Fruit fly (Drosophila melanogaster) whole organism, embryonic: ENCODE results near the gene CG31365.

Experiments
- CG10321 ChIP-seq: fragments of 200-800 bp; sonication (Bioruptor generic); IDR thresholded peaks from 2 replicates; pipeline ENCODE4 v1.3.6; 2022; ENCODE audit warnings: missing biosample characterization, missing genetic modification characterization
- CG11398 ChIP-seq: fragments of 200-800 bp; sonication (Bioruptor generic); optimal IDR thresholded peaks from 2 replicates; lab custom pipeline; 2016; ENCODE audit warnings: missing biosample characterization, missing genetic modification characterization
- CG11504 ChIP-seq: fragments of 200-800 bp; sonication (Bioruptor generic); optimal IDR thresholded peaks from 3 replicates; lab custom pipeline; 2019; ENCODE audit warnings: missing biosample characterization, mild to moderate bottlenecking, missing genetic modification characterization, moderate library complexity
- CG12071 ChIP-seq: fragments of 200-800 bp; sonication (Bioruptor generic); optimal IDR thresholded peaks from 3 replicates; lab custom pipeline; 2018; ENCODE audit warnings: missing biosample characterization, mild to moderate bottlenecking, missing genetic modification characterization
- CG12155 ChIP-seq: fragments of 200-800 bp; sonication (Bioruptor generic); optimal IDR thresholded peaks from 3 replicates; lab custom pipeline; 2016; ENCODE audit warnings: missing biosample characterization, missing genetic modification characterization
- CG13287 ChIP-seq: fragments of 200-800 bp; sonication (Bioruptor generic); IDR thresholded peaks from 2 replicates; pipeline ENCODE4 v1.3.6; 2022; ENCODE audit warnings: missing biosample characterization, missing genetic modification characterization; ENCODE audit not compliant: partially characterized antibody
- CG15479 ChIP-seq: fragments of 200-800 bp; sonication (Bioruptor generic); optimal IDR thresholded peaks from 3 replicates; lab custom pipeline; 2019; ENCODE audit warnings: missing biosample characterization, mild to moderate bottlenecking, missing genetic modification characterization, moderate library complexity
- CG1602 ChIP-seq: fragments of 200-800 bp; sonication (Bioruptor generic); optimal IDR thresholded peaks from 3 replicates; lab custom pipeline; 2016; ENCODE audit warnings: missing biosample characterization, missing genetic modification characterization
- CG17802 ChIP-seq: fragments of 200-800 bp; sonication (Bioruptor generic); optimal IDR thresholded peaks from 2 replicates; lab custom pipeline; 2018; ENCODE audit warnings: missing biosample characterization, mild to moderate bottlenecking, missing genetic modification characterization, moderate library complexity
- CG17912 ChIP-seq: fragments of 200-800 bp; sonication (Bioruptor generic); optimal IDR thresholded peaks from 2 replicates; lab custom pipeline; 2018; ENCODE audit warnings: missing biosample characterization, mild to moderate bottlenecking, missing genetic modification characterization
- CG18599 ChIP-seq: fragments of 200-800 bp; sonication (Bioruptor generic); optimal IDR thresholded peaks from 3 replicates; lab custom pipeline; 2017; ENCODE audit warnings: missing biosample characterization, missing genetic modification characterization, mild to moderate bottlenecking, moderate library complexity, missing genetic modification reagents
- CG18619 ChIP-seq: fragments of 200-800 bp; sonication (Bioruptor generic); optimal IDR thresholded peaks from 3 replicates; lab custom pipeline; 2017; ENCODE audit warnings: missing biosample characterization, mild to moderate bottlenecking, missing genetic modification characterization
- CG30020 ChIP-seq: fragments of 200-800 bp; optimal IDR thresholded peaks from 2 replicates; lab custom pipeline; 2019; ENCODE audit warnings: missing biosample characterization, mild to moderate bottlenecking, missing genetic modification characterization, moderate library complexity
- CG4707 ChIP-seq: fragments of 200-800 bp; sonication (Bioruptor generic); optimal IDR thresholded peaks from 2 replicates; lab custom pipeline; 2018; ENCODE audit warnings: missing biosample characterization, mild to moderate bottlenecking, missing genetic modification characterization, moderate library complexity
- CG5245 ChIP-seq: fragments of 200-800 bp; sonication (Bioruptor generic); optimal IDR thresholded peaks from 3 replicates; lab custom pipeline; 2016; ENCODE audit warnings: missing biosample characterization, missing genetic modification characterization
- CG7357 ChIP-seq: fragments of 200-800 bp; sonication (Bioruptor generic); IDR thresholded peaks from 3 replicates; pipeline ENCODE4 v1.3.6; 2022; ENCODE audit warnings: missing biosample characterization, missing genetic modification characterization
- CG8478 ChIP-seq: fragments of >200 bp; optimal IDR thresholded peaks from 2 replicates; lab custom pipeline; 2018
- CG9797 ChIP-seq: fragments of 200-800 bp; sonication (Bioruptor generic); optimal IDR thresholded peaks from 3 replicates; lab custom pipeline; 2018; ENCODE audit warnings: missing biosample characterization, mild to moderate bottlenecking, missing genetic modification characterization
- CrebB ChIP-seq: fragments of 200-800 bp; sonication (Bioruptor generic); optimal IDR thresholded peaks from 3 replicates; lab custom pipeline; 2018; ENCODE audit warnings: missing biosample characterization, mild to moderate bottlenecking, missing genetic modification characterization
- Dek ChIP-seq: fragments of 200-800 bp; sonication (Bioruptor generic); optimal IDR thresholded peaks from 3 replicates; lab custom pipeline; 2019; ENCODE audit warnings: missing biosample characterization, mild to moderate bottlenecking, missing genetic modification characterization, moderate library complexity
- Dfd ChIP-seq, 2 experiments: fragments of >200 bp; optimal IDR thresholded peaks; 2 replicates each; lab custom pipeline; 2017; ENCODE audit warnings: missing biosample characterization in 2 of 2, missing genetic modification characterization in 2 of 2
- Dip3 ChIP-seq: fragments of 200-800 bp; sonication (Bioruptor generic); optimal IDR thresholded peaks from 3 replicates; lab custom pipeline; 2016; ENCODE audit warnings: missing biosample characterization, missing genetic modification characterization
- Dp ChIP-seq: fragments of 200-800 bp; sonication (Bioruptor generic); optimal IDR thresholded peaks from 2 replicates; lab custom pipeline; 2018; ENCODE audit warnings: missing biosample characterization, mild to moderate bottlenecking, missing genetic modification characterization, moderate library complexity
- Drgx ChIP-seq: fragments of 200-800 bp; sonication (Bioruptor generic); IDR thresholded peaks from 2 replicates; pipeline ENCODE4 v1.3.6; 2022; ENCODE audit warnings: missing biosample characterization, missing genetic modification characterization
- E2f1 ChIP-seq: fragments of 200-800 bp; sonication (Bioruptor generic); IDR thresholded peaks from 2 replicates; pipeline ENCODE4 v1.3.6; 2022; ENCODE audit warnings: missing biosample characterization, missing genetic modification characterization
- H15 ChIP-seq: fragments of 200-800 bp; sonication (Bioruptor generic); IDR thresholded peaks from 3 replicates; pipeline ENCODE4 v1.3.6; 2022; ENCODE audit warnings: missing biosample characterization, missing genetic modification characterization
- HLH4C ChIP-seq: fragments of 200-800 bp; sonication (Bioruptor generic); IDR thresholded peaks from 3 replicates; pipeline ENCODE4 v1.3.6; 2022; ENCODE audit warnings: missing biosample characterization, missing genetic modification characterization; ENCODE audit not compliant: partially characterized antibody
- HLH54F ChIP-seq: fragments of 200-800 bp; sonication (Bioruptor generic); optimal IDR thresholded peaks from 3 replicates; lab custom pipeline; 2016; ENCODE audit warnings: missing biosample characterization, missing genetic modification characterization
- Hr3 ChIP-seq: fragments of 200-800 bp; sonication (Bioruptor generic); optimal IDR thresholded peaks from 3 replicates; lab custom pipeline; 2016; ENCODE audit warnings: missing biosample characterization, missing genetic modification characterization
- Hr51 ChIP-seq, 2 experiments: fragments of 200-800 bp; sonication (Bioruptor generic); optimal IDR thresholded peaks; 2 replicates in 1 of 2; 3 replicates in 1 of 2; lab custom pipeline; 2016 to 2018; ENCODE audit warnings: missing biosample characterization in 2 of 2, missing genetic modification characterization in 2 of 2, mild to moderate bottlenecking in 1 of 2, moderate library complexity in 1 of 2
- MBD-R2 ChIP-seq: fragments of 200-800 bp; sonication (Bioruptor generic); IDR thresholded peaks from 2 replicates; pipeline ENCODE4 v1.3.6; 2022; ENCODE audit warnings: missing biosample characterization, missing genetic modification characterization
- Nf-YC ChIP-seq: fragments of 200-800 bp; optimal IDR thresholded peaks from 3 replicates; lab custom pipeline; 2019; ENCODE audit warnings: missing biosample characterization, mild to moderate bottlenecking, missing genetic modification characterization, moderate library complexity
- Sox100B ChIP-seq: fragments of 200-800 bp; sonication (Bioruptor generic); optimal IDR thresholded peaks from 3 replicates; lab custom pipeline; 2018; ENCODE audit warnings: missing biosample characterization, mild to moderate bottlenecking, missing genetic modification characterization
- Sry-β ChIP-seq: fragments of 200-800 bp; sonication (Bioruptor generic); optimal IDR thresholded peaks from 2 replicates; lab custom pipeline; 2018; ENCODE audit warnings: missing biosample characterization, mild to moderate bottlenecking, missing genetic modification characterization, moderate library complexity
- ara ChIP-seq: fragments of 200-800 bp; sonication (Bioruptor generic); IDR thresholded peaks from 2 replicates; pipeline ENCODE4 v1.3.6; 2022; ENCODE audit warnings: missing biosample characterization, missing genetic modification characterization
- dysf ChIP-seq: fragments of 200-800 bp; sonication (Bioruptor generic); IDR thresholded peaks from 3 replicates; pipeline ENCODE4 v1.3.6; 2022; ENCODE audit warnings: missing biosample characterization, missing genetic modification characterization
- esg ChIP-seq: fragments of 200-800 bp; sonication (Bioruptor generic); conservative IDR thresholded peaks from 2 replicates; pipeline ENCODE4 v1.3.6; 2022; ENCODE audit warnings: missing biosample characterization, missing genetic modification characterization
- gem ChIP-seq: fragments of 200-800 bp; sonication (Bioruptor generic); optimal IDR thresholded peaks from 2 replicates; lab custom pipeline; 2019; ENCODE audit warnings: missing biosample characterization, mild to moderate bottlenecking, missing genetic modification characterization, moderate library complexity
- lab ChIP-seq: fragments of 200-800 bp; sonication (Bioruptor generic); optimal IDR thresholded peaks from 3 replicates; lab custom pipeline; 2017; ENCODE audit warnings: missing biosample characterization, missing genetic modification characterization, mild to moderate bottlenecking, moderate library complexity, missing genetic modification reagents
- lmd ChIP-seq: fragments of 200-800 bp; sonication (Bioruptor generic); IDR thresholded peaks from 2 replicates; pipeline ENCODE4 v1.3.6; 2022; ENCODE audit warnings: missing biosample characterization, missing genetic modification characterization
- p53 ChIP-seq: fragments of 200-800 bp; sonication (Bioruptor generic); optimal IDR thresholded peaks from 2 replicates; lab custom pipeline; 2016; ENCODE audit warnings: missing biosample characterization, missing genetic modification characterization
- pb ChIP-seq: fragments of 200-800 bp; sonication (Bioruptor generic); optimal IDR thresholded peaks from 3 replicates; lab custom pipeline; 2016; ENCODE audit warnings: missing biosample characterization, missing genetic modification characterization
- sens ChIP-seq: fragments of 200-800 bp; sonication (Bioruptor generic); peaks from one replicate; lab custom pipeline; 2016; ENCODE audit warnings: missing biosample characterization, missing genetic modification characterization
- sens-2 ChIP-seq: fragments of 200-800 bp; sonication (Bioruptor generic); IDR thresholded peaks from 2 replicates; pipeline ENCODE4 v1.3.6; 2022; ENCODE audit warnings: missing biosample characterization, missing genetic modification characterization
- sim ChIP-seq: fragments of 200-800 bp; sonication (Bioruptor generic); IDR thresholded peaks from 2 replicates; pipeline ENCODE4 v1.3.6; 2022; ENCODE audit warnings: missing biosample characterization, missing genetic modification characterization
- sqz ChIP-seq: fragments of 200-800 bp; sonication (Bioruptor generic); optimal IDR thresholded peaks from 3 replicates; lab custom pipeline; 2018; ENCODE audit warnings: missing biosample characterization, mild to moderate bottlenecking, missing genetic modification characterization
- ssp ChIP-seq: fragments of 200-800 bp; sonication (Bioruptor generic); IDR thresholded peaks from 2 replicates; pipeline ENCODE4 v1.3.6; 2022; ENCODE audit warnings: missing biosample characterization, missing genetic modification characterization
- sug ChIP-seq: fragments of 200-800 bp; optimal IDR thresholded peaks from 2 replicates; lab custom pipeline; 2019; ENCODE audit warnings: missing biosample characterization, mild to moderate bottlenecking, missing genetic modification characterization, moderate library complexity
- tna ChIP-seq: fragments of 200-800 bp; sonication (Bioruptor generic); IDR thresholded peaks from 2 replicates; pipeline ENCODE4 v1.3.6; 2022; ENCODE audit warnings: missing biosample characterization, missing genetic modification characterization; ENCODE audit not compliant: partially characterized antibody
- trh ChIP-seq: fragments of 200-800 bp; sonication (Bioruptor generic); optimal IDR thresholded peaks from 2 replicates; lab custom pipeline; 2016; ENCODE audit warnings: missing biosample characterization, missing genetic modification characterization
- twi ChIP-seq: fragments of 200-800 bp; optimal IDR thresholded peaks from 2 replicates; lab custom pipeline; 2019; ENCODE audit warnings: missing biosample characterization, mild to moderate bottlenecking, missing genetic modification characterization, moderate library complexity
- wek ChIP-seq: fragments of 200-800 bp; sonication (Bioruptor generic); optimal IDR thresholded peaks from 3 replicates; lab custom pipeline; 2018; ENCODE audit warnings: missing biosample characterization, mild to moderate bottlenecking, missing genetic modification characterization, moderate library complexity

Gene CG31365

DNA sequence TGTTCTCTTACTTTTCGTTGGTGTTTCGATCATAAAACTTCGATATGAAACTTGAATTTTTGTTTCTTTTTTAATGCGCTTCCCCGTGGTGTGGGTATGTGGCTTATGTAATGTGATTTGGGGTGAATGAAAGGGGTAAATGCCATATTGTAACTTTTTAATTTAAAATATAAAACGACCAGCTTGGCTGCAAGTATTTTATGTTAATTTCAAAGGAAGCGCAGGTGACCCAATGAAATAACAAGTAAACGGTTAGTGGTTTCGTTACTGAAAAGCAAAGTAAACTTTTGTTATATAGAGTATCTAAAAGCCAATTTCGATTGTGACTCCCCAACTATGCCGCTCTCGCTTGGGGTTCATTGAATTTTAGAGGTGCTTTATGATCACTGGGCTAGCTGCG is 18.4 kb upstream of the CG31365 start (continued):
- no peak for TF ChIP-seq Nf-YC (tag; lab: Kevin White, UChicago)
- TF ChIP-seq gem (tag; lab: Kevin White, UChicago), result peak; percentile 5
- no peak for TF ChIP-seq Hr51 (GFP tag; optimal IDR thresholded peaks at IDR 0.05; lab: Kevin White, UChicago)
- no peak for TF ChIP-seq CG5245 (GFP tag; lab: Kevin White, UChicago)
- TF ChIP-seq CG10321 (GFP tag; lab: Robert Waterston, UW), result no peak
- TF ChIP-seq HLH4C (GFP tag; lab: Robert Waterston, UW), result no peak
- no peak for TF ChIP-seq twi (tag; lab: Kevin White, UChicago)
- TF ChIP-seq Dip3 (GFP tag; lab: Kevin White, UChicago), result no peak
- TF ChIP-seq CG8478 (lab: Kevin White, UChicago), result no peak
- no peak for TF ChIP-seq sens-2 (GFP tag; lab: Robert Waterston, UW)
- TF ChIP-seq CG13287 (GFP tag; lab: Robert Waterston, UW), result no peak
- TF ChIP-seq CG4707 (GFP tag; lab: Kevin White, UChicago), result no peak
- TF ChIP-seq lmd (GFP tag; lab: Robert Waterston, UW), result no peak
- TF ChIP-seq CG30020 (tag; lab: Kevin White, UChicago), result no peak
- TF ChIP-seq CG1602 (GFP tag; lab: Kevin White, UChicago), result no peak
- TF ChIP-seq CG11398, result no peak
- no peak for TF ChIP-seq ara (GFP tag; lab: Robert Waterston, UW)
- TF ChIP-seq CG12071 (GFP tag; lab: Kevin White, UChicago), result no peak
- TF ChIP-seq CG18599, result no peak
- no peak for TF ChIP-seq CG17802
- no peak for TF ChIP-seq CG17912 (GFP tag; lab: Kevin White, UChicago)
- TF ChIP-seq MBD-R2 (GFP tag; lab: Robert Waterston, UW), result no peak
- no peak for TF ChIP-seq Sry-β (GFP tag; lab: Kevin White, UChicago)
- no peak for TF ChIP-seq sim
- no peak for TF ChIP-seq Hr3 (GFP tag; lab: Kevin White, UChicago)
- no peak for TF ChIP-seq Dek (tag; lab: Kevin White, UChicago)
- TF ChIP-seq sqz (GFP tag; lab: Kevin White, UChicago), result no peak
- TF ChIP-seq CG9797 (GFP tag; lab: Kevin White, UChicago), result no peak
- TF ChIP-seq sens (GFP tag; lab: Kevin White, UChicago), result peak; percentile 66
- TF ChIP-seq sug (tag; lab: Kevin White, UChicago), result no peak
- no peak for TF ChIP-seq lab (GFP tag; lab: Kevin White, UChicago)
- TF ChIP-seq Sox100B (GFP tag; lab: Kevin White, UChicago), result no peak
- TF ChIP-seq H15, result no peak
- no peak for TF ChIP-seq pb (GFP tag; lab: Kevin White, UChicago)
- TF ChIP-seq Dfd (GFP tag; optimal IDR thresholded peaks at IDR 0.05; lab: Kevin White, UChicago), result no peak
- TF ChIP-seq Drgx (GFP tag; lab: Robert Waterston, UW), result 0 out of 2 replicates have a peak, but pooled peaks have one; percentile 23
- no peak for TF ChIP-seq CrebB (tag; lab: Kevin White, UChicago)
- TF ChIP-seq CG15479 (GFP tag; lab: Kevin White, UChicago), result no peak
- no peak for TF ChIP-seq tna (GFP tag; lab: Robert Waterston, UW)
- no peak for TF ChIP-seq wek (GFP tag; lab: Kevin White, UChicago)
- TF ChIP-seq trh (GFP tag; lab: Kevin White, UChicago), result no peak
- TF ChIP-seq Dp, result no peak
- TF ChIP-seq ssp (GFP tag; lab: Robert Waterston, UW), result no peak
- no peak for TF ChIP-seq CG12155 (GFP tag; lab: Kevin White, UChicago)
- peak; percentile 20 for TF ChIP-seq CG11504 (tag; lab: Kevin White, UChicago)
- TF ChIP-seq CG7357 (GFP tag; lab: Robert Waterston, UW), result no peak
- no peak for TF ChIP-seq HLH54F (GFP tag; lab: Kevin White, UChicago)
- TF ChIP-seq E2f1 (GFP tag; lab: Robert Waterston, UW), result peak; percentile 14; the same call in 1 of the 2 replicates
- TF ChIP-seq p53 (GFP tag; lab: Kevin White, UChicago), result no peak
- TF ChIP-seq esg (GFP tag; lab: Robert Waterston, UW), result no peak
- no peak for TF ChIP-seq dysf (GFP tag; lab: Robert Waterston, UW)
- TF ChIP-seq CG18619, result no peak
